Fruit fly (Drosophila melanogaster) S2 (cell line): ENCODE results near the gene Gsc.

Source experiments
- CG8478 ChIP-seq: fragments of >200 bp; optimal IDR thresholded peaks from 2 replicates; lab custom pipeline; 2018
- CTCF ChIP-seq, 2 experiments: fragments of >200 bp; optimal IDR thresholded peaks; 2 replicates each; lab custom pipeline; 2018

dm6 chr2L:559770-560567 is 34.5 kb downstream of the Gsc start, which contains the start of gene rempA:
- TF ChIP-seq CTCF (optimal IDR thresholded peaks at IDR 0.05; lab: Kevin White, UChicago), result peak in 1 of 2 experiments; percentile 39
- TF ChIP-seq CG8478 (lab: Kevin White, UChicago), result no peak
